Worm (Caenorhabditis elegans) whole organism, young adult: ENCODE data around the gene pdcd-2.
A peak's percentile ranks its signal among the peaks of the same experiment; 100 is the strongest.

Experiments
- F10E7.11 ChIP-seq: sonication (generic microtip); optimal IDR thresholded peaks from 2 replicates; lab custom pipeline; 2017; ENCODE audit warnings: mild to moderate bottlenecking, missing genetic modification characterization, moderate library complexity, missing compliant biosample characterization
- K11D2.4 ChIP-seq: fragments of 200-800 bp; sonication (Bioruptor generic); IDR thresholded peaks from 2 replicates; pipeline ENCODE4 v1.3.6; 2022; ENCODE audit warnings: missing genetic modification reagents, missing genetic modification characterization, missing compliant biosample characterization
- attf-5 ChIP-seq: fragments of 200-800 bp; sonication (Bioruptor generic); optimal IDR thresholded peaks from 2 replicates; lab custom pipeline; 2018; ENCODE audit warnings: mild to moderate bottlenecking, missing genetic modification characterization, missing compliant biosample characterization
- ceh-27 ChIP-seq: fragments of 200-800 bp; sonication (Bioruptor generic); optimal IDR thresholded peaks from 2 replicates; lab custom pipeline; 2018; ENCODE audit warnings: mild to moderate bottlenecking, missing genetic modification characterization, moderate library complexity, missing compliant biosample characterization
- ceh-58 ChIP-seq: fragments of 200-800 bp; sonication (Bioruptor generic); IDR thresholded peaks from 2 replicates; pipeline ENCODE4 v1.3.6; 2022; ENCODE audit warnings: missing genetic modification characterization, missing compliant biosample characterization
- dpff-1 ChIP-seq: sonication (generic microtip); optimal IDR thresholded peaks from 2 replicates; lab custom pipeline; 2017; ENCODE audit warnings: mild to moderate bottlenecking, missing genetic modification characterization, missing compliant biosample characterization
- him-1 ChIP-seq: sonication (generic microtip); optimal IDR thresholded peaks from 2 replicates; lab custom pipeline; 2016; ENCODE audit warnings: missing genotype, missing genetic modification reagents, missing genetic modification characterization, missing compliant biosample characterization
- mxl-1 ChIP-seq: sonication (generic microtip); optimal IDR thresholded peaks from 2 replicates; lab custom pipeline; 2016; ENCODE audit warnings: missing genetic modification characterization, missing compliant biosample characterization
- nhr-90 ChIP-seq: sonication (generic microtip); optimal IDR thresholded peaks from 2 replicates; lab custom pipeline; 2016; ENCODE audit warnings: missing genotype, mild to moderate bottlenecking, missing genetic modification characterization, missing compliant biosample characterization
- tbx-9 ChIP-seq: sonication (generic microtip); optimal IDR thresholded peaks from 2 replicates; lab custom pipeline; 2016; ENCODE audit warnings: borderline replicate concordance, missing genetic modification characterization, inconsistent platforms, missing compliant biosample characterization
- unc-62 ChIP-seq: fragments of 150-350 bp; optimal IDR thresholded peaks from 2 replicates; lab custom pipeline; 2014; ENCODE audit warnings: missing biosample characterization, missing genetic modification reagents, missing genetic modification characterization

DNA sequence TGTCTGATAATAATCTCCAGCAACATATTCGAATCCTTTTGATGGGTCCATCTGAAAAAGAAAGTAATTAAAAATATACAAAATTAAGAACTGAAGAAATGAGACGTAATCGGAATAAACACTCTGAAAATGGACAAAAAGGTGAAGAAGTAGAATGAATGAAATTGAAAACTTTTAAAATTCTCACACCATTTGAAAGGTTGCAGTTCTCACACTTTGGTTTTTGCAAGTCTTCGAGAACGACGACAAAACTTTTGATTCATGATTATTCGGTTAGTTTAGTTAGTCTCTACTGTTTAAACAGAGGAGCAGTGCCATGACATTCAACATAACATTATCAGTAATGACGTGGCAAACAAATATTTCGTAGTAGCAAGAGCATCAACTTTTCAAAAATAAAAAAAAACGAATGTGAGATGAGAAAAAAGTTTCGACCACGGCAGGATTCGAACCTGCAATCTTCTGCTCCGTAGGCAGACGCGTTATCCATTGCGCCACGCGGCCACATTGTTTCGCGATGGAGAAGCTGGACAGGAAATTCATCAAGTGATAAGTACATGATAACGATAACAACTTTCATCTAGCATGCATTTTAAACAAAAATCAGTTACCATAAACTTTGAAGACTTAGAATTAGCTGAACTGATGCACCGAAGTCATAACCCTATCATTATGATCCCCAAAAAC lies 32.2 kb upstream of the pdcd-2 start, which contains the start of gene ceh-43:
- TF ChIP-seq dpff-1 (tag; lab: Kevin White, UChicago) (no peak), ceh-27 (peak; percentile 13), him-1 (peak; percentile 46), attf-5 (GFP tag; lab: Kevin White, UChicago) (no peak), mxl-1 (tag; lab: Kevin White, UChicago) (no peak), nhr-90 (tag; lab: Kevin White, UChicago) (peak; percentile 11), unc-62 (GFP tag; lab: Kevin White, UChicago) (no peak), ceh-58 (no peak), K11D2.4 (GFP tag; lab: Robert Waterston, UW) (no peak), F10E7.11 (no peak), tbx-9 (no peak)
